Fruit fly (Drosophila melanogaster) whole organism, embryonic: Measurements from ENCODE around the gene CG13716.
A peak's percentile ranks its signal among the peaks of the same experiment; 100 is the strongest.

Experiments used
- Antp ChIP-seq: fragments of 200-800 bp; sonication (Bioruptor generic); optimal IDR thresholded peaks from 3 replicates; lab custom pipeline; 2016; ENCODE audit warnings: missing biosample characterization, missing genetic modification characterization
- Asciz ChIP-seq: fragments of 200-800 bp; sonication (Bioruptor generic); optimal IDR thresholded peaks from 2 replicates; lab custom pipeline; 2017; ENCODE audit warnings: missing biosample characterization, mild to moderate bottlenecking, missing genetic modification characterization, missing genetic modification reagents
- CG10462 ChIP-seq: fragments of 200-800 bp; sonication (Bioruptor generic); optimal IDR thresholded peaks from 2 replicates; lab custom pipeline; 2016; ENCODE audit warnings: missing biosample characterization, missing genetic modification characterization
- CG12744 ChIP-seq: fragments of 200-800 bp; sonication (Bioruptor generic); optimal IDR thresholded peaks from 2 replicates; lab custom pipeline; 2016; ENCODE audit warnings: missing biosample characterization, missing genetic modification characterization
- CG13624 ChIP-seq: fragments of 200-800 bp; sonication (Bioruptor generic); optimal IDR thresholded peaks from 2 replicates; lab custom pipeline; 2016; ENCODE audit warnings: missing biosample characterization, missing genetic modification characterization
- CG14860 ChIP-seq: fragments of 200-800 bp; sonication (Bioruptor generic); IDR thresholded peaks from 3 replicates; pipeline ENCODE4 v1.3.6; 2022; ENCODE audit warnings: missing biosample characterization, missing genetic modification characterization; ENCODE audit not compliant: partially characterized antibody
- CG1602 ChIP-seq: fragments of 200-800 bp; sonication (Bioruptor generic); optimal IDR thresholded peaks from 3 replicates; lab custom pipeline; 2016; ENCODE audit warnings: missing biosample characterization, missing genetic modification characterization
- CG1647 ChIP-seq: fragments of 200-800 bp; sonication (Bioruptor generic); optimal IDR thresholded peaks from 3 replicates; lab custom pipeline; 2016; ENCODE audit warnings: missing biosample characterization, missing genetic modification characterization
- CG16863 ChIP-seq: fragments of 200-800 bp; sonication (Bioruptor generic); optimal IDR thresholded peaks from 3 replicates; lab custom pipeline; 2016; ENCODE audit warnings: missing biosample characterization, missing genetic modification characterization
- CG17361 ChIP-seq: fragments of 200-800 bp; sonication (Bioruptor generic); IDR thresholded peaks from 3 replicates; pipeline ENCODE4 v1.3.6; 2022; ENCODE audit warnings: missing biosample characterization, missing genetic modification characterization
- CG17568 ChIP-seq: fragments of 200-800 bp; sonication (Bioruptor generic); optimal IDR thresholded peaks from 2 replicates; lab custom pipeline; 2018; ENCODE audit warnings: missing biosample characterization, mild to moderate bottlenecking, missing genetic modification characterization, moderate library complexity
- CG18619 ChIP-seq: fragments of 200-800 bp; sonication (Bioruptor generic); optimal IDR thresholded peaks from 3 replicates; lab custom pipeline; 2017; ENCODE audit warnings: missing biosample characterization, mild to moderate bottlenecking, missing genetic modification characterization
- CG31441 ChIP-seq: fragments of 200-800 bp; sonication (Bioruptor generic); IDR thresholded peaks from 2 replicates; pipeline ENCODE4 v1.3.6; 2022; ENCODE audit warnings: missing biosample characterization, missing genetic modification characterization
- CG6683 ChIP-seq: fragments of 200-800 bp; sonication (Bioruptor generic); optimal IDR thresholded peaks from 2 replicates; lab custom pipeline; 2017; ENCODE audit warnings: missing biosample characterization, mild to moderate bottlenecking, missing genetic modification characterization, missing genetic modification reagents
- CG7745 ChIP-seq: fragments of 200-800 bp; sonication (Bioruptor generic); optimal IDR thresholded peaks from 2 replicates; lab custom pipeline; 2018; ENCODE audit warnings: missing biosample characterization, mild to moderate bottlenecking, missing genetic modification characterization, moderate library complexity
- CG8765 ChIP-seq: fragments of 200-800 bp; sonication (Bioruptor generic); IDR thresholded peaks from 2 replicates; pipeline ENCODE4 v1.3.6; 2022; ENCODE audit warnings: missing biosample characterization, missing genetic modification characterization
- CG9876 ChIP-seq: fragments of 200-800 bp; sonication (Bioruptor generic); optimal IDR thresholded peaks from 2 replicates; lab custom pipeline; 2016; ENCODE audit warnings: missing biosample characterization, missing genetic modification characterization
- Dip2 ChIP-seq: fragments of 200-800 bp; sonication (Bioruptor generic); IDR thresholded peaks from 2 replicates; pipeline ENCODE4 v1.3.6; 2022; ENCODE audit warnings: missing biosample characterization, missing genetic modification characterization
- Ets65A ChIP-seq: fragments of 200-800 bp; sonication (Bioruptor generic); peaks from one replicate; lab custom pipeline; 2016; ENCODE audit warnings: missing biosample characterization, missing genetic modification characterization
- H15 ChIP-seq: fragments of 200-800 bp; sonication (Bioruptor generic); IDR thresholded peaks from 3 replicates; pipeline ENCODE4 v1.3.6; 2022; ENCODE audit warnings: missing biosample characterization, missing genetic modification characterization
- MESR4 ChIP-seq: fragments of 200-800 bp; sonication (Bioruptor generic); optimal IDR thresholded peaks from 2 replicates; lab custom pipeline; 2018; ENCODE audit warnings: missing biosample characterization, mild to moderate bottlenecking, missing genetic modification characterization, moderate library complexity
- Oli ChIP-seq: fragments of 200-800 bp; sonication (Bioruptor generic); optimal IDR thresholded peaks from 2 replicates; lab custom pipeline; 2018; ENCODE audit warnings: missing biosample characterization, mild to moderate bottlenecking, missing genetic modification characterization, moderate library complexity
- Side ChIP-seq: fragments of 200-800 bp; sonication (Bioruptor generic); optimal IDR thresholded peaks from 2 replicates; lab custom pipeline; 2016; ENCODE audit warnings: missing biosample characterization, missing genetic modification characterization
- Stat92E ChIP-seq, 3 experiments: fragments of >200 bp in 2 of 3; fragments of 200-800 bp in 1 of 3; sonication (Bioruptor generic) in 1 of 3; optimal IDR thresholded peaks; 2 replicates each; lab custom pipeline; 2017 to 2019; ENCODE audit warnings: missing biosample characterization in 3 of 3, missing genetic modification characterization in 3 of 3, mild to moderate bottlenecking in 1 of 3, moderate library complexity in 1 of 3
- Usf ChIP-seq: fragments of 200-800 bp; sonication (Bioruptor generic); optimal IDR thresholded peaks from 2 replicates; lab custom pipeline; 2017; ENCODE audit warnings: missing genotype, missing biosample characterization, missing genetic modification characterization
- Xrp1 ChIP-seq: fragments of 200-800 bp; sonication (Bioruptor generic); IDR thresholded peaks from 2 replicates; pipeline ENCODE4 v1.3.6; 2022; ENCODE audit warnings: missing biosample characterization, missing genetic modification characterization
- YL-1 ChIP-seq: fragments of 200-800 bp; sonication (Bioruptor generic); optimal IDR thresholded peaks from 3 replicates; lab custom pipeline; 2017; ENCODE audit warnings: missing biosample characterization, mild to moderate bottlenecking, missing genetic modification characterization
- abd-A ChIP-seq: fragments of 200-800 bp; sonication (Bioruptor generic); optimal IDR thresholded peaks from 3 replicates; lab custom pipeline; 2019; ENCODE audit warnings: missing biosample characterization, mild to moderate bottlenecking, missing genetic modification characterization, moderate library complexity
- bbx ChIP-seq: fragments of 200-800 bp; sonication (Bioruptor generic); IDR thresholded peaks from 2 replicates; pipeline ENCODE4 v1.3.6; 2022; ENCODE audit warnings: missing biosample characterization, missing genetic modification characterization; ENCODE audit not compliant: partially characterized antibody
- br ChIP-seq: fragments of >200 bp; optimal IDR thresholded peaks from 2 replicates; lab custom pipeline; 2017
- chn ChIP-seq: fragments of 200-800 bp; sonication (Bioruptor generic); optimal IDR thresholded peaks from 2 replicates; lab custom pipeline; 2016; ENCODE audit warnings: missing biosample characterization, missing genetic modification characterization
- cwo ChIP-seq: fragments of 200-800 bp; sonication (Bioruptor generic); optimal IDR thresholded peaks from 3 replicates; lab custom pipeline; 2017; ENCODE audit warnings: missing biosample characterization, missing genetic modification characterization, mild to moderate bottlenecking, moderate library complexity, missing genetic modification reagents
- dati ChIP-seq: fragments of 200-800 bp; sonication (Bioruptor generic); IDR thresholded peaks from 2 replicates; pipeline ENCODE4 v1.3.6; 2022; ENCODE audit warnings: missing biosample characterization, missing genetic modification characterization
- dpn ChIP-seq, 2 experiments: fragments of 200-800 bp; sonication (Bioruptor generic); optimal IDR thresholded peaks; 3 replicates each; lab custom pipeline; 2016; ENCODE audit warnings: missing biosample characterization in 2 of 2, missing genetic modification characterization in 2 of 2
- esg ChIP-seq: fragments of 200-800 bp; sonication (Bioruptor generic); conservative IDR thresholded peaks from 2 replicates; pipeline ENCODE4 v1.3.6; 2022; ENCODE audit warnings: missing biosample characterization, missing genetic modification characterization
- fd96Cb ChIP-seq: fragments of 200-800 bp; sonication (Bioruptor generic); optimal IDR thresholded peaks from 2 replicates; lab custom pipeline; 2018; ENCODE audit warnings: missing biosample characterization, mild to moderate bottlenecking, missing genetic modification characterization, moderate library complexity
- inv ChIP-seq: fragments of 200-800 bp; sonication (Bioruptor generic); IDR thresholded peaks from 2 replicates; pipeline ENCODE4 v1.3.6; 2022; ENCODE audit warnings: missing biosample characterization, missing genetic modification characterization; ENCODE audit not compliant: partially characterized antibody
- jing ChIP-seq: fragments of 200-800 bp; sonication (Bioruptor generic); optimal IDR thresholded peaks from 2 replicates; lab custom pipeline; 2018; ENCODE audit warnings: missing biosample characterization, mild to moderate bottlenecking, missing genetic modification characterization
- klu ChIP-seq: fragments of 200-800 bp; sonication (Bioruptor generic); IDR thresholded peaks from 2 replicates; pipeline ENCODE4 v1.3.6; 2022; ENCODE audit warnings: missing biosample characterization, missing genetic modification characterization
- lab ChIP-seq: fragments of 200-800 bp; sonication (Bioruptor generic); optimal IDR thresholded peaks from 3 replicates; lab custom pipeline; 2017; ENCODE audit warnings: missing biosample characterization, missing genetic modification characterization, mild to moderate bottlenecking, moderate library complexity, missing genetic modification reagents
- lola ChIP-seq, 3 experiments: fragments of >200 bp in 2 of 3; fragments of 200-800 bp in 1 of 3; sonication (Bioruptor generic) in 1 of 3; optimal IDR thresholded peaks; 2 replicates each; lab custom pipeline; 2017 to 2019; ENCODE audit warnings: missing biosample characterization in 3 of 3, missing genetic modification characterization in 3 of 3, mild to moderate bottlenecking in 1 of 3, moderate library complexity in 1 of 3
- pros ChIP-seq: fragments of 200-800 bp; sonication (Bioruptor generic); optimal IDR thresholded peaks from 3 replicates; lab custom pipeline; 2019; ENCODE audit warnings: missing biosample characterization, mild to moderate bottlenecking, missing genetic modification characterization, moderate library complexity
- schlank ChIP-seq: fragments of 200-800 bp; sonication (Bioruptor generic); optimal IDR thresholded peaks from 2 replicates; lab custom pipeline; 2018; ENCODE audit warnings: missing biosample characterization, mild to moderate bottlenecking, missing genetic modification characterization
- scrt ChIP-seq: fragments of 200-800 bp; sonication (Bioruptor generic); optimal IDR thresholded peaks from 2 replicates; lab custom pipeline; 2018; ENCODE audit warnings: missing biosample characterization, mild to moderate bottlenecking, missing genetic modification characterization, moderate library complexity
- sens ChIP-seq: fragments of 200-800 bp; sonication (Bioruptor generic); peaks from one replicate; lab custom pipeline; 2016; ENCODE audit warnings: missing biosample characterization, missing genetic modification characterization
- stwl ChIP-seq: fragments of 200-800 bp; sonication (Bioruptor generic); optimal IDR thresholded peaks from 3 replicates; lab custom pipeline; 2018; ENCODE audit warnings: missing biosample characterization, mild to moderate bottlenecking, missing genetic modification characterization, moderate library complexity
- tna ChIP-seq: fragments of 200-800 bp; sonication (Bioruptor generic); IDR thresholded peaks from 2 replicates; pipeline ENCODE4 v1.3.6; 2022; ENCODE audit warnings: missing biosample characterization, missing genetic modification characterization; ENCODE audit not compliant: partially characterized antibody
- toy ChIP-seq: fragments of 200-800 bp; sonication (Bioruptor generic); IDR thresholded peaks from 2 replicates; pipeline ENCODE4 v1.3.6; 2022; ENCODE audit warnings: missing biosample characterization, missing genetic modification characterization

The CG13716 gene

dm6 chr3L:4625387-4626386, 8.9 kb downstream of the CG13716 start, which contains the start of gene Src64B:
Gene Src64B, minus strand, starts transcription at chr3L:4626196.
- TF ChIP-seq dpn (GFP tag; optimal IDR thresholded peaks at IDR 0.05; lab: Kevin White, UChicago) (no peak), Usf (GFP tag; lab: Kevin White, UChicago) (no peak), CG6683 (GFP tag; lab: Kevin White, UChicago) (no peak), CG18619 (GFP tag; lab: Kevin White, UChicago) (no peak), schlank (no peak), fd96Cb (tag; lab: Kevin White, UChicago) (no peak), YL-1 (GFP tag; lab: Kevin White, UChicago) (peak; percentile 74), toy (GFP tag; lab: Robert Waterston, UW) (no peak), MESR4 (GFP tag; lab: Kevin White, UChicago) (peak; percentile 81), CG1602 (GFP tag; lab: Kevin White, UChicago) (no peak), CG17568 (GFP tag; lab: Kevin White, UChicago) (peak; percentile 58), dati (GFP tag; lab: Robert Waterston, UW) (0 out of 2 replicates have a peak, but pooled peaks have one; percentile 13), pros (GFP tag; lab: Kevin White, UChicago) (peak; percentile 73), Asciz (GFP tag; lab: Kevin White, UChicago) (no peak), esg (GFP tag; lab: Robert Waterston, UW) (no peak), CG9876 (GFP tag; lab: Kevin White, UChicago) (no peak), chn (GFP tag; lab: Kevin White, UChicago) (peak; percentile 11), CG10462 (GFP tag; lab: Kevin White, UChicago) (peak; percentile 60), stwl (tag; lab: Kevin White, UChicago) (peak; percentile 45), CG16863 (GFP tag; lab: Kevin White, UChicago) (no peak), tna (GFP tag; lab: Robert Waterston, UW) (peak; percentile 53), Dip2 (no peak), scrt (GFP tag; lab: Kevin White, UChicago) (peak; percentile 25), jing (no peak), br (no peak), CG17361 (GFP tag; lab: Robert Waterston, UW) (no peak), Ets65A (no peak), CG7745 (tag; lab: Kevin White, UChicago) (no peak), Antp (no peak), CG13624 (peak; percentile 32), klu (GFP tag; lab: Robert Waterston, UW) (no peak), Xrp1 (GFP tag; lab: Robert Waterston, UW) (no peak), abd-A (tag; lab: Kevin White, UChicago) (peak; percentile 59), Side (GFP tag; lab: Kevin White, UChicago) (peak; percentile 37), sens (GFP tag; lab: Kevin White, UChicago) (peak; percentile 90), CG31441 (GFP tag; lab: Robert Waterston, UW) (0 out of 2 replicates have a peak, but pooled peaks have one; percentile 21), Oli (tag; lab: Kevin White, UChicago) (peak; percentile 9), cwo (GFP tag; lab: Kevin White, UChicago) (no peak), CG1647 (no peak), CG12744 (GFP tag; lab: Kevin White, UChicago) (no peak), CG14860 (GFP tag; lab: Robert Waterston, UW) (peak; percentile 65), CG8765 (GFP tag; lab: Robert Waterston, UW) (no peak), lab (GFP tag; lab: Kevin White, UChicago) (peak; percentile 27), lola (GFP tag; optimal IDR thresholded peaks at IDR 0.05; lab: Kevin White, UChicago) (no peak), H15 (no peak), inv (GFP tag; lab: Robert Waterston, UW) (peak; percentile 67), bbx (GFP tag; lab: Robert Waterston, UW) (peak; percentile 73; the same call in 1 of the 2 replicates), Stat92E (GFP tag; optimal IDR thresholded peaks at IDR 0.05; lab: Kevin White, UChicago) (peak in 1 of 3 experiments; percentile 87)
